Fruit fly (Drosophila melanogaster): ENCODE data around the gene tnc.
A peak's percentile ranks its signal among the peaks of the same experiment; 100 is the strongest.

Gene tnc

DNA sequence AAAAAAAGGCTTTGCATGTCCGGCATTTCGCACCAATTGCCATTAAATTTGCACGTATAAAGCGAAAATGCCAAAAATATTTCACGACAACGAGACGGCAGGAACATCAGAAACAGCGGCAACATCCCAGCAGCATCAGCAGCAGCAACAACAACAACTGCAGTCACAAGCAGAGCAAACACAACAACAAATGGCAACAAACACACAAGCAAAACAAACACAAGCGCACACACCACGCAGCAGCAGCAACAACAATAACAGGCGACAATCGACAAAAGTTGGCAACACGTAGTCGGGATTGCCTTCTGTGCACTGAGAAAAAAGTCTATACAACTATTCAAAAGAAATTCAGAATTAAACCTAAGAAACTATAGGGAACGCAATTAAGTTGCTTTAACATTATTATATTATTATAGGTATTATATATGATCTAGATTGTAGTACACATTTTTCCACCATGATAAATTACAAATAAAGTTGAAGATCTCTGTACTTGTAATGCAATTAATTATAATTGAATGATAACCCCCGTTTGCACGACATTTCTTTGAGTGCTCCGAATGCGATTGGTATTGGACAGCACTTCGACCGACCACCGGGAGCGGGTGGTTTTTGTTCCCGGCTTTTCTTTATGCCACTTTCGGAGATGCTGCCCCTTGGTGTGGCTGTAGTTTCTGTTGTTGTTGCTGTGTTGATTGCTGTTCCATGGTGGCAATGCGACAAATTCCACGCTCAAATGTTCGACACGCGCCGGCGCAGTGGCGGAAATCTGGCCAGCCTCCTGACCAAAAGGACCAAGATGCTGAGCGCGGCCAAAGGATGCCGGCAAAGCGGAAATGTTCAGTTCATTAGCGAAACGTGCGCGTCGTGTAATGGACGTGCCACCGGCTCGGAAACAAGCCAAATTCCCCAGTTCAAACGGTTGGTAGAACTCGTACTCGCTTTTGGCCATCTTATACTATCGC is at the start of gene tnc (continued):
- TF ChIP-seq CG14965 (GFP tag; optimal IDR thresholded peaks at IDR 0.05; ENCODE audit: borderline replicate concordance) (no peak), MESR4 (GFP tag; optimal IDR thresholded peaks at IDR 0.05) (no peak), bbx (GFP tag; IDR thresholded peaks at IDR 0.05; ENCODE audit: partially characterized antibody) (no peak), B-H1 (GFP tag; IDR thresholded peaks at IDR 0.05) (no peak), CG7271 (tag; optimal IDR thresholded peaks at IDR 0.05) (no peak), Abd-B (GFP tag; optimal IDR thresholded peaks at IDR 0.05) (peak; percentile 34), CHES-1-like (GFP tag; optimal IDR thresholded peaks at IDR 0.05) (no peak), PHDP (tag; optimal IDR thresholded peaks at IDR 0.05) (peak; percentile 61), ewg (GFP tag; optimal IDR thresholded peaks at IDR 0.05) (peak; percentile 68), HmgD (GFP tag; optimal IDR thresholded peaks at IDR 0.05) (no peak), sc (optimal IDR thresholded peaks at IDR 0.05) (no peak), sc (GFP tag; optimal IDR thresholded peaks at IDR 0.05) (no peak), Sox100B (GFP tag; optimal IDR thresholded peaks at IDR 0.05) (peak; percentile 61), H2.0 (GFP tag; IDR thresholded peaks at IDR 0.05) (no peak), CG1233 (GFP tag; optimal IDR thresholded peaks at IDR 0.05) (peak; percentile 4), Atf3 (GFP tag; optimal IDR thresholded peaks at IDR 0.05) (no peak), chinmo (GFP tag; IDR thresholded peaks at IDR 0.05; ENCODE audit: partially characterized antibody) (no peak), CG18476 (GFP tag; optimal IDR thresholded peaks at IDR 0.05) (peak; percentile 13), az2 (GFP tag; optimal IDR thresholded peaks at IDR 0.05) (no peak), cato (GFP tag; optimal IDR thresholded peaks at IDR 0.05; ENCODE audit: borderline replicate concordance) (no peak), CG32772 (GFP tag; IDR thresholded peaks at IDR 0.05) (0 out of 2 replicates have a peak, but pooled peaks have one; percentile 23), unc-4 (GFP tag; IDR thresholded peaks at IDR 0.05; ENCODE audit: partially characterized antibody) (no peak), Awh (GFP tag; IDR thresholded peaks at IDR 0.05) (no peak), YL-1 (GFP tag; optimal IDR thresholded peaks at IDR 0.05) (no peak), CG16813 (GFP tag; IDR thresholded peaks at IDR 0.05; ENCODE audit: partially characterized antibody) (no peak), Dref (GFP tag; IDR thresholded peaks at IDR 0.05) (no peak), CrebB (tag; optimal IDR thresholded peaks at IDR 0.05) (no peak), Ada2b (GFP tag; IDR thresholded peaks at IDR 0.05) (peak; percentile 11; the same call in 1 of the 2 replicates), al (GFP tag; IDR thresholded peaks at IDR 0.05) (peak; percentile 6; the same call in 1 of the 2 replicates), Doc3 (GFP tag; IDR thresholded peaks at IDR 0.05; ENCODE audit: partially characterized antibody) (no peak), nerfin-1 (tag; optimal IDR thresholded peaks at IDR 0.05) (peak; percentile 38), Side (GFP tag; optimal IDR thresholded peaks at IDR 0.05) (no peak), scrt (GFP tag; optimal IDR thresholded peaks at IDR 0.05) (peak; percentile 67), esg (GFP tag; conservative IDR thresholded peaks at IDR 0.05) (peak; percentile 56), maf-S (GFP tag; optimal IDR thresholded peaks at IDR 0.05) (no peak), CG7372 (GFP tag; IDR thresholded peaks at IDR 0.05) (no peak), CG7928 (GFP tag; optimal IDR thresholded peaks at IDR 0.05) (no peak), CG15073 (GFP tag; optimal IDR thresholded peaks at IDR 0.05) (no peak), Antp (GFP tag; optimal IDR thresholded peaks at IDR 0.05) (no peak), E2f1 (GFP tag; IDR thresholded peaks at IDR 0.05) (no peak), Atf6 (GFP tag; IDR thresholded peaks at IDR 0.05) (0 out of 2 replicates have a peak, but pooled peaks have one; percentile 11), da (GFP tag; optimal IDR thresholded peaks at IDR 0.05) (no peak), kay (GFP tag; optimal IDR thresholded peaks at IDR 0.05) (no peak), zen (tag; optimal IDR thresholded peaks at IDR 0.05) (no peak), sqz (GFP tag; optimal IDR thresholded peaks at IDR 0.05) (no peak), Ssrp (tag; optimal IDR thresholded peaks at IDR 0.05) (peak; percentile 38), unpg (GFP tag; optimal IDR thresholded peaks at IDR 0.05) (peak; percentile 59), Camta (GFP tag; optimal IDR thresholded peaks at IDR 0.05) (no peak)
